Worm (Caenorhabditis elegans) whole organism, L3 larva: ENCODE measurements around the gene C05C12.6.

Experiments used
- ceh-9 ChIP-seq: sonication (generic microtip); optimal IDR thresholded peaks from 2 replicates; lab custom pipeline; 2018; ENCODE audit warnings: missing biosample characterization, missing genetic modification characterization
- elt-3 ChIP-seq, 3 experiments: fragments of 150-350 bp in 1 of 3; sonication (generic microtip) in 2 of 3; optimal IDR thresholded peaks; 2 replicates in 2 of 3; 4 replicates in 1 of 3; lab custom pipeline; 2014 to 2017; ENCODE audit warnings: missing biosample characterization in 3 of 3, missing genetic modification characterization in 3 of 3
- lin-15B ChIP-seq: fragments of 150-350 bp; optimal IDR thresholded peaks from 2 replicates; lab custom pipeline; 2014; ENCODE audit warnings: missing biosample characterization, missing genetic modification characterization
- mdl-1 ChIP-seq: fragments of 150-350 bp; optimal IDR thresholded peaks from 2 replicates; lab custom pipeline; 2014; ENCODE audit warnings: missing biosample characterization, missing genetic modification characterization
- nhr-11 ChIP-seq: fragments of 150-350 bp; optimal IDR thresholded peaks from 2 replicates; lab custom pipeline; 2014; ENCODE audit warnings: missing biosample characterization, missing genetic modification characterization
- nhr-237 ChIP-seq: fragments of 150-350 bp; optimal IDR thresholded peaks from 2 replicates; lab custom pipeline; 2014; ENCODE audit warnings: missing biosample characterization, missing genetic modification characterization
- nhr-77 ChIP-seq: fragments of 150-350 bp; optimal IDR thresholded peaks from 2 replicates; lab custom pipeline; 2014; ENCODE audit warnings: missing biosample characterization, missing genetic modification characterization
- snpc-4 ChIP-seq: fragments of 150-350 bp; optimal IDR thresholded peaks from 2 replicates; lab custom pipeline; 2014; ENCODE audit warnings: missing biosample characterization, missing genetic modification characterization
- unc-39 ChIP-seq: sonication (generic microtip); optimal IDR thresholded peaks from 4 replicates; lab custom pipeline; 2017; ENCODE audit warnings: missing biosample characterization, missing genetic modification characterization
- zag-1 ChIP-seq: fragments of 150-350 bp; optimal IDR thresholded peaks from 2 replicates; lab custom pipeline; 2014; ENCODE audit warnings: missing biosample characterization, missing genetic modification characterization
- ztf-11 ChIP-seq: fragments of 150-350 bp; optimal IDR thresholded peaks from 2 replicates; lab custom pipeline; 2014; ENCODE audit warnings: missing biosample characterization, missing genetic modification characterization

- TF ChIP-seq nhr-237 (tag; lab: Kevin White, UChicago), result no peak
- TF ChIP-seq mdl-1 (tag; lab: Kevin White, UChicago), result no peak
- no peak for TF ChIP-seq nhr-77 (tag; lab: Kevin White, UChicago)
- no peak for TF ChIP-seq elt-3 (tag; optimal IDR thresholded peaks at IDR 0.05; lab: Kevin White, UChicago)
- TF ChIP-seq ztf-11 (tag; lab: Kevin White, UChicago), result no peak
- no peak for TF ChIP-seq ceh-9 (tag; lab: Kevin White, UChicago)
- TF ChIP-seq snpc-4, result no peak
- no peak for TF ChIP-seq nhr-11
- no peak for TF ChIP-seq unc-39 (tag; lab: Kevin White, UChicago)
- TF ChIP-seq zag-1 (tag; lab: Kevin White, UChicago), result no peak
- TF ChIP-seq lin-15B (tag; lab: Kevin White, UChicago), result no peak
Observed at ce11 chrIV:11285239-11285638, 44.0 kb upstream of the C05C12.6 start.
